Worm (Caenorhabditis elegans) whole organism, L1 larva: ENCODE data around the gene F53C3.7.

ENCODE experiments used
- aha-1 ChIP-seq: fragments of 150-350 bp; optimal IDR thresholded peaks from 2 replicates; lab custom pipeline; 2014; ENCODE audit warnings: missing biosample characterization, missing genetic modification characterization
- fkh-10 ChIP-seq: sonication (generic microtip); optimal IDR thresholded peaks from 2 replicates; lab custom pipeline; 2017; ENCODE audit warnings: missing biosample characterization, missing genetic modification reagents, missing genetic modification characterization
- lin-13 ChIP-seq: fragments of 150-350 bp; optimal IDR thresholded peaks from 2 replicates; lab custom pipeline; 2014; ENCODE audit warnings: missing biosample characterization, missing genetic modification reagents, missing genetic modification characterization
- nhr-28 ChIP-seq: fragments of 150-350 bp; optimal IDR thresholded peaks from 2 replicates; lab custom pipeline; 2014; ENCODE audit warnings: missing biosample characterization, missing genetic modification characterization
- nhr-84 ChIP-seq: sonication (generic microtip); optimal IDR thresholded peaks from 2 replicates; lab custom pipeline; 2017; ENCODE audit warnings: missing biosample characterization, missing genetic modification characterization

- TF ChIP-seq aha-1 (tag; lab: Kevin White, UChicago) (no peak), fkh-10 (GFP tag; lab: Kevin White, UChicago) (no peak), nhr-28 (no peak), nhr-84 (tag; lab: Kevin White, UChicago) (no peak), lin-13 (GFP tag; lab: Kevin White, UChicago) (no peak)
These were observed 27.8 kb downstream of the F53C3.7 start for ce11 chrII:3922696-3923095.
